Worm (Caenorhabditis elegans): ENCODE measurements around the gene srx-16.

Gene srx-16

DNA sequence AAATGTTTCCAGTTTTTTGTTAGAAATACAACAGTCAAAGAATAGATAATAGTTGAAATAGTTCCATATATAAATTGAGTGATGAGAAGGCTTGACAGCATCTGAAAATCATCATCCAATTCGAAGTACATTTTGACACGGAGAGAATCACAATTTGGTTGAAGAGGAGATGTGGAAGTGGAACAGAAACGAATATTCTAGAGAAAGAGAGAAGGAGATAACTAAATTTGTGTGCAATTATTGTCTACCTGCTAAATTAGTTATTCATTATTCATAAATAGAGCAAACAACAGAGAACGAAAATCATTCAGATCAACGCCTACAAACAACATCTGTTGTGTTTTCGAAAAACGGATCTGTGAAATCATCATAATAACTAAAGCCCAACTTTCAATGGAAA is 22.4 kb upstream of the srx-16 start, which contains the start of gene srg-31:
Gene srg-31 (minus strand): TSS at position 101 of the 400 bp plus-strand sequence.
- no peak for TF ChIP-seq cog-1 (tag; optimal IDR thresholded peaks at IDR 0.05)
- no peak for TF ChIP-seq T22C8.4 (GFP tag; IDR thresholded peaks at IDR 0.05)
- TF ChIP-seq med-1 (GFP tag; optimal IDR thresholded peaks at IDR 0.05; ENCODE audit: insufficient read depth) = no peak
- TF ChIP-seq tab-1 (GFP tag; IDR thresholded peaks at IDR 0.05) = no peak
- TF ChIP-seq flt-1 (GFP tag; IDR thresholded peaks at IDR 0.05) = no peak
- TF ChIP-seq ztf-29 (GFP tag; IDR thresholded peaks at IDR 0.05) = no peak
- no peak for TF ChIP-seq klf-2 (GFP tag; conservative IDR thresholded peaks at IDR 0.05)
- TF ChIP-seq ref-1 (GFP tag; conservative IDR thresholded peaks at IDR 0.05) = no peak
- TF ChIP-seq ztf-23 (GFP tag; IDR thresholded peaks at IDR 0.05) = no peak

DNA sequence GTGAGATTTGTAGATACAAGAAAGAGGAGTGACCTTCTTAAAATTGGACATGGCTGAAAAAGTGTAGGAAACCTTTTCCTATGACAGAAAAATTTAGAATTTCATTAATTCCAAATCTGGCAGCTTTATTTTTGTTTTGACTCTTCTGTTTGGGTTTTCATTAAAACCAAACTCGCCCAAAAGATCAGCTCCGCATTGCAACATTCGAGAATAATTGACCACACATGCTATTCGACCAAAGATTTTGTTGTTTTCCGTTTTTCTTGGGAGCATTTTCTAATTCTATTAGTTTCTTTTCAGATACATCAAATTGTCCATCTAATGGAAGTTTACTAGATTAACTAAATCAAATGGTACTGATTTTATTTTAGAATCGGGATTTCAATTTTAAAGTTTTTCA is 19.9 kb upstream of the srx-16 start, which contains the start of gene mec-1:
Gene mec-1 (plus strand): TSS at position 301 of the 400 bp plus-strand sequence.
- TF ChIP-seq cog-1 (tag; optimal IDR thresholded peaks at IDR 0.05) = no peak
- TF ChIP-seq ztf-29 (GFP tag; IDR thresholded peaks at IDR 0.05) = no peak
- no peak for TF ChIP-seq flt-1 (GFP tag; IDR thresholded peaks at IDR 0.05)
- no peak for TF ChIP-seq ref-1 (GFP tag; conservative IDR thresholded peaks at IDR 0.05)
- TF ChIP-seq tab-1 (GFP tag; IDR thresholded peaks at IDR 0.05) = no peak
- TF ChIP-seq T22C8.4 (GFP tag; IDR thresholded peaks at IDR 0.05) = no peak
- TF ChIP-seq klf-2 (GFP tag; conservative IDR thresholded peaks at IDR 0.05) = no peak
- TF ChIP-seq med-1 (GFP tag; optimal IDR thresholded peaks at IDR 0.05; ENCODE audit: insufficient read depth) = no peak
- TF ChIP-seq ztf-23 (GFP tag; IDR thresholded peaks at IDR 0.05) = no peak

DNA sequence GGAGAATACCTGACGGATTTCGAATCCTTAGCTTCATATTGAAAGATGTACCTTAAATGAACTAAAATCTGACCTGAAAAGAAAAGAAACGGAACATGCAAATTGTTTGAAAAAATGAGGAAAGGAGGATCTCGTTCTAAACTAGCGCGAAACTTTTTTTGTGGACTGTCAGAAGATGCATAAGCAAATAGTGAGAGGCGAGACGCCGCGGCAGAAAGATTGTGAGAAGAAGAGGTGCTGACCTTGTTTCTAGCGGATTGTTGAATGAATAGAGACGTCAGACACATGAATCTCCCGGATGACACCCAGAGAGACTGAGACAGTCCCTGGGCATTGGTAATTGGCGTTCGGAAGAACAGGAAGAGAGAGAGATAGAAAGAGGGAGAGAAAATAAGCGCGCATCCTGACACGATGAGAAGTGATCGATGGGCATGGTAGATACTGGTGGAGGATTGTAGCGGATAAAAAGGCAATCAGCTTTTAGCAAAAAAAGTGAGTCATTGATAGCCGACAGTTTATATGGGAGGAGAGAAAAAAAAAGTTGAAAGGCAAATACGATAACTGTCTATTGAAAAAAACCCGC is 6.1 kb upstream of the srx-16 start, which contains the start of gene ptr-15:
Gene ptr-15 (minus strand): TSS at position 51 of the 583 bp plus-strand sequence.
- TF ChIP-seq tab-1 (GFP tag; IDR thresholded peaks at IDR 0.05) = no peak

DNA sequence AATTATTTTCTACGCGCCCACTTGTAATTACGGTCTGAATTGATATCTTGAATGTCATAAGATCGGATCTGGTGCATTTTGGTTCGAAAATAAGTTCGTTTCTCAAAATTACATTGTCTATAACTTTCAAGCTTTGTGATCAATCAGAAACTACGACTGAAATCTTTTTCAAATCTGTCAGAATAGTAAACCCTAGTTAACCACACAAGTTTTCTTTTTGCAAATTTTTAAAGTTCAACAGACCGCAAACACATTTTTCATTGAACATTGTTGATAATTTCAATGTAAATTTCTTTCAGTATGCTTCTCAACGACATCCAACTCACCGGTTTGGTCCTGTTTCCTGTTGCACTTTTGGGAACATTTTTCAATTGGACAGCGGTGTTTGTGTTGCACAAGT is 4.6 kb upstream of the srx-16 start, which contains the start of gene srx-59:
Gene srx-59 (plus strand): TSS at position 301 of the 400 bp plus-strand sequence.
- TF ChIP-seq klf-2 (GFP tag; conservative IDR thresholded peaks at IDR 0.05) (no peak), tab-1 (GFP tag; IDR thresholded peaks at IDR 0.05) (no peak), ztf-23 (GFP tag; IDR thresholded peaks at IDR 0.05) (no peak), med-1 (GFP tag; optimal IDR thresholded peaks at IDR 0.05; ENCODE audit: insufficient read depth) (no peak), flt-1 (GFP tag; IDR thresholded peaks at IDR 0.05) (no peak), cog-1 (tag; optimal IDR thresholded peaks at IDR 0.05) (no peak), ref-1 (GFP tag; conservative IDR thresholded peaks at IDR 0.05) (no peak), ztf-29 (GFP tag; IDR thresholded peaks at IDR 0.05) (no peak), T22C8.4 (GFP tag; IDR thresholded peaks at IDR 0.05) (no peak)

DNA sequence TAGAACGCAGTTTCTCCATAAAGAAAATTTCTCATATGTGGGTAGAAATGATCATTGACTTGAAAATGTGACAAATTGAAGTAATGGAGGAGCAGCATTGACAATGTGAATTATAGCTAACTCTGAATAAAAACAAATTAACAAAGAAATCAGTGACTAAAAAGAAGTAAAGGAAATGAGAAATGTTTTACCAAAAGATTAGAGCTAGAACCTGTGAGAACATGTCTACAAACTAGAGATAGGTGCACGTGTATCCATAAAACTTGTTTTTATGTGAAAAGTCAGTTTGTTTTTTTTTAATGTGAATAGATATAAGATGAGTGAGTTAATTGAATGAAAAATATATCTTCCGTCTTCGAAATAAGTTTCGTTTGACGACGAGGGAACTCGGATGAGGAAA is 2.9 kb downstream of the srx-16 start, which contains the start of gene sre-12:
Gene sre-12 (minus strand): TSS at position 101 of the 400 bp plus-strand sequence.
- TF ChIP-seq klf-2 (GFP tag; conservative IDR thresholded peaks at IDR 0.05) = no peak
- TF ChIP-seq med-1 (GFP tag; optimal IDR thresholded peaks at IDR 0.05; ENCODE audit: insufficient read depth) = no peak
- no peak for TF ChIP-seq ref-1 (GFP tag; conservative IDR thresholded peaks at IDR 0.05)
- TF ChIP-seq tab-1 (GFP tag; IDR thresholded peaks at IDR 0.05) = no peak

DNA sequence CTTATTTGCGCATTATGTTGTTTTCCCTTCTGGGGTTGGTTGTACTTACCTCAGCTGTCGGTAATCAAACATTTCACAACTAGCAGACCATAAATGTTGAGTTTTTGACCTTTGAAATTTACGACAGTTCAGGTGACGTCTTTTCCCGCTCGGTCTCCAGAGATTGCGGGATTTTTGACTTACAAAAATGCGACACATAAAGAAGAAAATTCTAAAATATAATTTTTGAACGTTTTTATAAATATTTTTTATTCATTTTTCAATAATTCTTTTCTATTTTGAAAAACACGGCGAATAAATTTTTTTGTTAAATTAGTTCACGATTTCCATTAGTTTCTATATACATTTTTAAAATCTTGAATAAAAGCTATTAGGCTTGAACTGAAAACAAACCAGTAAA is 6.7 kb downstream of the srx-16 start, which contains the start of gene nhr-161:
Gene nhr-161 (minus strand): TSS at position 101 of the 400 bp plus-strand sequence.
- TF ChIP-seq med-1 (GFP tag; optimal IDR thresholded peaks at IDR 0.05; ENCODE audit: insufficient read depth) (no peak), ref-1 (GFP tag; conservative IDR thresholded peaks at IDR 0.05) (no peak), tab-1 (GFP tag; IDR thresholded peaks at IDR 0.05) (no peak), T22C8.4 (GFP tag; IDR thresholded peaks at IDR 0.05) (no peak), cog-1 (tag; optimal IDR thresholded peaks at IDR 0.05) (no peak), flt-1 (GFP tag; IDR thresholded peaks at IDR 0.05) (no peak), ztf-23 (GFP tag; IDR thresholded peaks at IDR 0.05) (no peak), klf-2 (GFP tag; conservative IDR thresholded peaks at IDR 0.05) (no peak), ztf-29 (GFP tag; IDR thresholded peaks at IDR 0.05) (no peak)

DNA sequence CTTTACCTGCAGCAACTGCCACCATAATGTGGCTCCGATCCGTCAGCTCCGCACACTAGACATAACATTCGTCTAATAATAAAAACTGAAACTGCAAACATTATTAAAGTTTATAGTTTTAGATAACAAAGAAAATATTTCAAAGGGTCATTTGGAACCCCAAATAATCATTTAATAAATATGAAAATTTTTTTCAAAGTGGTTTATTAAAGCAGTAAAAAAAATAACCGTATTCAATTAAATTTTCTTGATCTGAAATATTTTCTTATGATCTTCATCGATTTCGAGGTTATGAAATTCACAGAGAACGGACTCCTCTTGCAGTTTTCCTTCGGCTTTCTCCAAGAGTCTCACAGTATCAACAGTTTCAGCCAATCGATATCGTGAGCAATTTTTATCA is 9.8 kb downstream of the srx-16 start, which contains the start of gene nhr-163:
Gene nhr-163 (minus strand): TSS at position 101 of the 400 bp plus-strand sequence.
- TF ChIP-seq tab-1 (GFP tag; IDR thresholded peaks at IDR 0.05) (no peak), klf-2 (GFP tag; conservative IDR thresholded peaks at IDR 0.05) (no peak), cog-1 (tag; optimal IDR thresholded peaks at IDR 0.05) (no peak), flt-1 (GFP tag; IDR thresholded peaks at IDR 0.05) (no peak), ref-1 (GFP tag; conservative IDR thresholded peaks at IDR 0.05) (no peak), ztf-23 (GFP tag; IDR thresholded peaks at IDR 0.05) (no peak), med-1 (GFP tag; optimal IDR thresholded peaks at IDR 0.05; ENCODE audit: insufficient read depth) (no peak), ztf-29 (GFP tag; IDR thresholded peaks at IDR 0.05) (no peak), T22C8.4 (GFP tag; IDR thresholded peaks at IDR 0.05) (no peak)

DNA sequence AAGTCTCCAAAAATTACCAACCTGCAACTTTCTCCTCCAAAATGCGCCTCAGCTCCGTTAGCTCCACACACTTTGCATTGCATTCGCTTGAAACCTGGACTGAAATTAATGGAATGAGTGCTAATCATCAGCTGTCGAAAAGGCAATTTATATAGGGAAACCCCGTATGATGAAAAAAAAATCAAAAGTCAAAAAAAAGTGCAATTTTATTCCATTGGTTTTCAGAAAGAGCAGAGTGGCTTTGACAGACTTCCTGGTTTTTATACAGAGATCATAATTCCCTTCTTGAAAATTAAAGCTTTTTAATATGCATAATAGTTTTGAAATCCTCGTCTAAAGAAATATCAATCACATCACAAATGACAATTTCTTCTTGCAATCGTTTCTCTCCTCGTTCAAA is 11.5 kb downstream of the srx-16 start, which contains the start of gene nhr-139:
Gene nhr-139 (minus strand): TSS at position 101 of the 400 bp plus-strand sequence.
- TF ChIP-seq tab-1 (GFP tag; IDR thresholded peaks at IDR 0.05) (no peak), klf-2 (GFP tag; conservative IDR thresholded peaks at IDR 0.05) (no peak), ref-1 (GFP tag; conservative IDR thresholded peaks at IDR 0.05) (no peak), cog-1 (tag; optimal IDR thresholded peaks at IDR 0.05) (no peak), ztf-29 (GFP tag; IDR thresholded peaks at IDR 0.05) (no peak), med-1 (GFP tag; optimal IDR thresholded peaks at IDR 0.05; ENCODE audit: insufficient read depth) (no peak), ztf-23 (GFP tag; IDR thresholded peaks at IDR 0.05) (no peak), T22C8.4 (GFP tag; IDR thresholded peaks at IDR 0.05) (no peak), flt-1 (GFP tag; IDR thresholded peaks at IDR 0.05) (no peak)

DNA sequence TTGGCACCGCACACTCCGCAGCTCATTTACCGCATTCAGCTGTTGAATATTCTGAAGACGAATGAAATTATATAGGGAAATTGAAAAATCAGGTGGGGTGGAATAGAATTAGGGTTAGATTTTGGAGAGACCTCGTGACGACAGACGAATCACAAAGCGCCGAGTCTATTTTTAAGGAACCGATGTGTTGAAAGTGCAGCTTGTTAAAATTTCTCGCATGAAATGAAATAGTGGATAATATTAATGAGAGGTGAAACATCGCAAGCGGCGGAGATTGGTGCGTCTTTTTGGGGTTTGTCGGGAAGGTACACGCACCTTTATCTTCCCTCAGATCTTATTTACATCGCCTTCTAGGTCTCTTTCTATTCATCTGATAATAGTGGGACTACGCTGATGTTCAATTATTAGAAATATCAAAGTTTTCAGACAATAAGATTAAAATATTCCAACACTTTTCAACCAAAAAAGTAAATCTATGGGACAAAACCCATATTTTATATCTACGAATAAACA is 13.5 kb downstream of the srx-16 start, which contains the start of gene nhr-140:
Gene nhr-140 (minus strand): TSS at position 51 of the 513 bp plus-strand sequence.
- TF ChIP-seq med-1 (GFP tag; optimal IDR thresholded peaks at IDR 0.05; ENCODE audit: insufficient read depth) = no peak

DNA sequence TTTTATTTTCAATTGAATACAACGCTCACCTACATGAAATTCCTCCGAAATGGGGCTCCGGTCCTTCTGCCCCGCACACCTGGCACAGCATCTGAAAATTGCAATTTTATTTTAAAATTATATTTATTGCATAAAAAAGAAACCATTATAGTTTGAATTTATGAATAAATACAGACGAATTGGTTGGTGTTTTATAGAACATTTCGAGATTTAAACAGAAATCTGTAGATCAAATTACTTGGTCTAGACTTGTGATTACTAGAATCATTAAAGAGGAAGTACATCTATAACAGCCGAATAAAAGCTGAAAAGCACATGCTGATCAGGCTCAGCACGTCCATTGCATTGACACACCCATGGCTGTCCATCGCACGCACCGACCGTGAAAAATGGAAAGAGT is 15.6 kb downstream of the srx-16 start, which contains the start of gene nhr-162:
Gene nhr-162 (minus strand): TSS at position 101 of the 400 bp plus-strand sequence.
- TF ChIP-seq tab-1 (GFP tag; IDR thresholded peaks at IDR 0.05) = no peak
- TF ChIP-seq klf-2 (GFP tag; conservative IDR thresholded peaks at IDR 0.05) = no peak
- TF ChIP-seq cog-1 (tag; optimal IDR thresholded peaks at IDR 0.05) = no peak
- TF ChIP-seq flt-1 (GFP tag; IDR thresholded peaks at IDR 0.05) = no peak
- TF ChIP-seq ztf-23 (GFP tag; IDR thresholded peaks at IDR 0.05) = no peak
- TF ChIP-seq ztf-29 (GFP tag; IDR thresholded peaks at IDR 0.05) = no peak
- TF ChIP-seq T22C8.4 (GFP tag; IDR thresholded peaks at IDR 0.05) = no peak
- TF ChIP-seq med-1 (GFP tag; optimal IDR thresholded peaks at IDR 0.05; ENCODE audit: insufficient read depth) = no peak
- TF ChIP-seq ref-1 (GFP tag; conservative IDR thresholded peaks at IDR 0.05) = no peak

Data from whole organism, midembryonic.